Worm (Caenorhabditis elegans) whole organism, L4 larva: ENCODE data around the gene Y24F12A.1.

Source experiments
- D1046.2 ChIP-seq: fragments of 200-800 bp; sonication (Bioruptor generic); IDR thresholded peaks from 2 replicates; pipeline ENCODE4 v1.3.6; 2022; ENCODE audit warnings: missing genetic modification characterization, missing compliant biosample characterization
- F44E2.7 ChIP-seq: fragments of 200-800 bp; sonication (Bioruptor generic); IDR thresholded peaks from 2 replicates; pipeline ENCODE4 v2.1.2; 2022; ENCODE audit warnings: missing genetic modification characterization, missing compliant biosample characterization
- Y48G9A.11 ChIP-seq: fragments of 200-800 bp; sonication (Bioruptor generic); IDR thresholded peaks from 2 replicates; pipeline ENCODE4 v1.3.6; 2022; ENCODE audit warnings: missing genetic modification reagents, missing genetic modification characterization, missing compliant biosample characterization
- aha-1 ChIP-seq: fragments of 150-350 bp; peaks from one replicate; lab custom pipeline; 2014; ENCODE audit warnings: missing biosample characterization, missing genetic modification characterization
- ama-1 ChIP-seq: fragments of 150-350 bp; optimal IDR thresholded peaks from 2 replicates; lab custom pipeline; 2014; ENCODE audit warnings: inconsistent platforms, mixed read lengths
- attf-4 ChIP-seq: sonication (generic microtip); optimal IDR thresholded peaks from 3 replicates; lab custom pipeline; 2017; ENCODE audit warnings: missing biosample characterization, missing genetic modification characterization
- ceh-32 ChIP-seq: sonication (generic microtip); optimal IDR thresholded peaks from 2 replicates; lab custom pipeline; 2016; ENCODE audit warnings: mild to moderate bottlenecking, missing genetic modification characterization, missing compliant biosample characterization; ENCODE audit not compliant: poor library complexity
- ctbp-1 ChIP-seq: fragments of 200-800 bp; sonication (Bioruptor generic); IDR thresholded peaks from 2 replicates; pipeline ENCODE4 v1.3.6; 2022; ENCODE audit warnings: missing genetic modification reagents, missing genetic modification characterization, missing compliant biosample characterization
- dmd-6 ChIP-seq: fragments of 200-800 bp; sonication (Bioruptor generic); IDR thresholded peaks from 2 replicates; pipeline ENCODE4 v1.3.6; 2022; ENCODE audit warnings: missing genetic modification reagents, missing genetic modification characterization, missing compliant biosample characterization
- egl-27 ChIP-seq: sonication (generic microtip); optimal IDR thresholded peaks from 3 replicates; lab custom pipeline; 2017; ENCODE audit warnings: missing biosample characterization, missing genetic modification reagents, missing genetic modification characterization
- egl-43 ChIP-seq: fragments of 200-800 bp; sonication (Bioruptor generic); IDR thresholded peaks from 2 replicates; pipeline ENCODE4 v1.3.6; 2022; ENCODE audit warnings: missing genetic modification reagents, missing genetic modification characterization, missing compliant biosample characterization
- fos-1 ChIP-seq: fragments of 150-350 bp; optimal IDR thresholded peaks from 2 replicates; lab custom pipeline; 2014; ENCODE audit warnings: missing biosample characterization, missing genetic modification characterization
- hif-1 ChIP-seq, 2 experiments: sonication (generic microtip); optimal IDR thresholded peaks; 2 replicates each; lab custom pipeline; 2016 to 2017; ENCODE audit warnings: missing compliant biosample characterization in 2 of 2, missing genetic modification characterization in 2 of 2, missing genetic modification reagents in 2 of 2, missing genotype in 2 of 2, mild to moderate bottlenecking in 1 of 2
- hlh-11 ChIP-seq: fragments of 200-800 bp; sonication (Bioruptor generic); optimal IDR thresholded peaks from 2 replicates; lab custom pipeline; 2018; ENCODE audit warnings: mild to moderate bottlenecking, missing genetic modification characterization, missing compliant biosample characterization
- hlh-30 ChIP-seq: sonication (generic microtip); optimal IDR thresholded peaks from 2 replicates; lab custom pipeline; 2017; ENCODE audit warnings: antibody characterized with exemption, mild to moderate bottlenecking, missing genetic modification characterization, missing compliant biosample characterization; ENCODE audit not compliant: insufficient read depth
- jun-1 ChIP-seq: fragments of 150-350 bp; optimal IDR thresholded peaks from 2 replicates; lab custom pipeline; 2014; ENCODE audit warnings: missing biosample characterization, missing genetic modification reagents, missing genetic modification characterization
- lin-1 ChIP-seq: fragments of 200-800 bp; sonication (Bioruptor generic); IDR thresholded peaks from 2 replicates; pipeline ENCODE4 v1.3.6; 2022; ENCODE audit warnings: missing genetic modification reagents, missing genetic modification characterization, missing compliant biosample characterization
- lin-29 ChIP-seq: fragments of 200-800 bp; sonication (Bioruptor generic); IDR thresholded peaks from 2 replicates; pipeline ENCODE4 v1.3.6; 2022; ENCODE audit warnings: missing genetic modification reagents, missing genetic modification characterization, missing compliant biosample characterization
- lir-3 ChIP-seq: sonication (generic microtip); optimal IDR thresholded peaks from 2 replicates; lab custom pipeline; 2016; ENCODE audit warnings: mild to moderate bottlenecking, missing genetic modification characterization, missing compliant biosample characterization
- lsy-2 ChIP-seq, 2 experiments: fragments of 150-350 bp in 1 of 2; sonication (generic microtip) in 1 of 2; optimal IDR thresholded peaks; 2 replicates each; lab custom pipeline; 2014 to 2017; ENCODE audit warnings: missing biosample characterization in 2 of 2, missing genetic modification characterization in 2 of 2
- mdl-1 ChIP-seq, 2 experiments: fragments of 150-350 bp in 1 of 2; sonication (generic microtip) in 1 of 2; optimal IDR thresholded peaks; 2 replicates each; lab custom pipeline; 2014 to 2017; ENCODE audit warnings: missing biosample characterization in 2 of 2, missing genetic modification characterization in 2 of 2
- mdt-29 ChIP-seq: fragments of 200-800 bp; sonication (Bioruptor generic); IDR thresholded peaks from 2 replicates; pipeline ENCODE4 v1.3.6; 2022; ENCODE audit warnings: missing genetic modification reagents, missing genetic modification characterization, missing compliant biosample characterization
- mep-1 ChIP-seq: fragments of 150-350 bp; sonication (generic microtip); optimal IDR thresholded peaks from 3 replicates; lab custom pipeline; 2014; ENCODE audit warnings: missing biosample characterization, missing genetic modification characterization
- mes-2 ChIP-seq: sonication (generic microtip); optimal IDR thresholded peaks from 2 replicates; lab custom pipeline; 2016; ENCODE audit warnings: missing genotype, mild to moderate bottlenecking, missing genetic modification characterization, missing compliant biosample characterization; ENCODE audit not compliant: poor library complexity, severe bottlenecking
- nhr-102 ChIP-seq: sonication (generic microtip); optimal IDR thresholded peaks from 2 replicates; lab custom pipeline; 2016; ENCODE audit warnings: mild to moderate bottlenecking, missing genetic modification characterization, moderate library complexity, missing compliant biosample characterization
- nhr-237 ChIP-seq: sonication (generic microtip); optimal IDR thresholded peaks from 2 replicates; lab custom pipeline; 2017; ENCODE audit warnings: missing biosample characterization, missing genetic modification characterization
- nhr-28 ChIP-seq: fragments of 150-350 bp; optimal IDR thresholded peaks from 2 replicates; lab custom pipeline; 2014; ENCODE audit warnings: missing biosample characterization, missing genetic modification characterization
- nhr-77 ChIP-seq: fragments of 150-350 bp; optimal IDR thresholded peaks from 2 replicates; lab custom pipeline; 2014; ENCODE audit warnings: missing biosample characterization, missing genetic modification characterization
- php-3 ChIP-seq: fragments of 200-800 bp; sonication (Bioruptor generic); IDR thresholded peaks from 2 replicates; pipeline ENCODE4 v1.3.6; 2022; ENCODE audit warnings: missing genetic modification reagents, missing genetic modification characterization, missing compliant biosample characterization
- pqm-1 ChIP-seq: sonication (generic microtip); optimal IDR thresholded peaks from 2 replicates; lab custom pipeline; 2017; ENCODE audit warnings: missing biosample characterization, missing genetic modification characterization
- saeg-2 ChIP-seq: fragments of 200-800 bp; sonication (Bioruptor generic); IDR thresholded peaks from 2 replicates; pipeline ENCODE4 v1.3.6; 2022; ENCODE audit warnings: missing genetic modification reagents, missing genetic modification characterization, missing compliant biosample characterization
- sdz-12 ChIP-seq: fragments of 200-800 bp; sonication (Bioruptor generic); optimal IDR thresholded peaks from 2 replicates; lab custom pipeline; 2018; ENCODE audit warnings: mild to moderate bottlenecking, missing genetic modification characterization, missing compliant biosample characterization
- spr-1 ChIP-seq: sonication (generic microtip); optimal IDR thresholded peaks from 2 replicates; lab custom pipeline; 2016; ENCODE audit warnings: mild to moderate bottlenecking, missing genetic modification characterization, missing compliant biosample characterization
- tag-97 ChIP-seq: fragments of 200-800 bp; sonication (Bioruptor generic); IDR thresholded peaks from 2 replicates; pipeline ENCODE4 v1.3.6; 2022; ENCODE audit warnings: missing genetic modification characterization, missing compliant biosample characterization
- unc-130 ChIP-seq: sonication (generic microtip); optimal IDR thresholded peaks from 2 replicates; lab custom pipeline; 2016; ENCODE audit warnings: missing genetic modification reagents, missing genetic modification characterization, missing compliant biosample characterization
- unc-62 ChIP-seq, 3 experiments: fragments of 150-350 bp in 1 of 3; sonication (generic microtip); optimal IDR thresholded peaks in 2 of 3; peaks in 1 of 3; 1 replicate in 1 of 3; 2 replicates in 2 of 3; lab custom pipeline; 2014 to 2017; ENCODE audit warnings: missing biosample characterization in 3 of 3, missing genetic modification characterization in 3 of 3, missing genetic modification reagents in 3 of 3, missing genotype in 1 of 3
- zag-1 ChIP-seq: fragments of 150-350 bp; optimal IDR thresholded peaks from 2 replicates; lab custom pipeline; 2014; ENCODE audit warnings: missing biosample characterization, missing genetic modification characterization

Gene Y24F12A.1

DNA sequence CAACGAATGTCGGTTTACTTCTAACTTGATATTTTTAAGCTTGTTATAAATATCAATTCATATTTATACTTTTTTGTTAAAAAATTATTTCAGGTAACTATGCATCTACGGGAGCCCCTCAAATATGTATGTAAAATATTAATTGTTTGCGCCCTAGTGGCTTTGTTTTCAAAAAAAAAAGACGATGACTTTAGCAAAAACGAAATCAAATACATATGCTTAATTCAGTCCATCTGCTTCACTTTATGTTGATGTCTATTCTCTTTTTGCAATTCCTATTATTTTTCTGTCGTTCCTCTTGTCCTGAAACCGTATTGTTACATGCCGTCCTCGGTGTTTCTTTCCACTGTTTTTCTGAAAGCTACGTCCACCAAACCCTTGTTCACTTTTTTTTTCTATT lies 35.3 kb upstream of the Y24F12A.1 start:
- peak; percentile 3 for TF ChIP-seq aha-1 (tag; lab: Kevin White, UChicago)
- no peak for TF ChIP-seq php-3 (GFP tag; lab: Robert Waterston, UW)
- no peak for TF ChIP-seq nhr-102 (tag; lab: Kevin White, UChicago)
- TF ChIP-seq D1046.2 (GFP tag; lab: Robert Waterston, UW), result no peak
- no peak for TF ChIP-seq sdz-12 (GFP tag; lab: Kevin White, UChicago)
- no peak for TF ChIP-seq mes-2 (tag; lab: Kevin White, UChicago)
- no peak for TF ChIP-seq ama-1
- TF ChIP-seq tag-97 (GFP tag; lab: Robert Waterston, UW), result no peak
- no peak for TF ChIP-seq Y48G9A.11 (GFP tag; lab: Robert Waterston, UW)
- TF ChIP-seq, all 104 proteins: peak for 1

DNA sequence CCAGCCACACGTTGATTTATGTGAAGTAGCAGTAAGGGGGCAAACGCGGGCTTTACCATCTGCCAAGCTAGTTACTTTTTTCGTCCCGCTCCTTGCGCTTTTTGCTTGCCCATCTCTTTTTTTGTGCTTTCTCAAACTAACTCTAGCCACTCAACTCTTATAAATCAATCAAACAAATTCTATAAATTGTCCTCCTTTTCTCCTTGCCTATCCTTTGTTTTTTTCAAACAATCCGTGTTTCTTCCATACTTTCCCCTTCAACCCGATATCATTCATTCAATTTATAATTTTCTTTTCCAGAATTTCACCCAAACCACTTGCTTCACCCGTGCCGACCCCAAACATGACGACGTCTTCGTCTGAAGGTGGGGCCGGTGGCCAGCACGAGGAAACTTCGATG lies 34.9 kb upstream of the Y24F12A.1 start, which contains the start of gene srgp-1:
srgp-1 (plus strand) TSS at position 301 of the 400 bp plus-strand sequence.
- no peak for TF ChIP-seq ceh-32
- no peak for TF ChIP-seq ama-1
- no peak for TF ChIP-seq dmd-6 (GFP tag; lab: Robert Waterston, UW)
- TF ChIP-seq mdl-1 (tag; optimal IDR thresholded peaks at IDR 0.05; lab: Kevin White, UChicago), result no peak
- TF ChIP-seq lin-29 (GFP tag; lab: Robert Waterston, UW), result no peak
- TF ChIP-seq mdt-29 (GFP tag; lab: Robert Waterston, UW), result no peak
- TF ChIP-seq nhr-102 (tag; lab: Kevin White, UChicago), result no peak
- no peak for TF ChIP-seq sdz-12 (GFP tag; lab: Kevin White, UChicago)
- TF ChIP-seq lsy-2 (tag; optimal IDR thresholded peaks at IDR 0.05; lab: Kevin White, UChicago), result no peak
- no peak for TF ChIP-seq saeg-2 (GFP tag; lab: Robert Waterston, UW)
- no peak for TF ChIP-seq hlh-11
- TF ChIP-seq unc-130 (GFP tag; lab: Kevin White, UChicago), result no peak
- TF ChIP-seq pqm-1, result no peak
- TF ChIP-seq fos-1 (tag; lab: Kevin White, UChicago), result no peak
- TF ChIP-seq ctbp-1 (GFP tag; lab: Robert Waterston, UW), result no peak
- TF ChIP-seq F44E2.7 (GFP tag; lab: Robert Waterston, UW), result no peak
- TF ChIP-seq jun-1, result no peak
- TF ChIP-seq nhr-28 (tag; lab: Kevin White, UChicago), result no peak
- TF ChIP-seq zag-1 (tag; lab: Kevin White, UChicago), result no peak
- no peak for TF ChIP-seq lir-3 (tag; lab: Kevin White, UChicago)

DNA sequence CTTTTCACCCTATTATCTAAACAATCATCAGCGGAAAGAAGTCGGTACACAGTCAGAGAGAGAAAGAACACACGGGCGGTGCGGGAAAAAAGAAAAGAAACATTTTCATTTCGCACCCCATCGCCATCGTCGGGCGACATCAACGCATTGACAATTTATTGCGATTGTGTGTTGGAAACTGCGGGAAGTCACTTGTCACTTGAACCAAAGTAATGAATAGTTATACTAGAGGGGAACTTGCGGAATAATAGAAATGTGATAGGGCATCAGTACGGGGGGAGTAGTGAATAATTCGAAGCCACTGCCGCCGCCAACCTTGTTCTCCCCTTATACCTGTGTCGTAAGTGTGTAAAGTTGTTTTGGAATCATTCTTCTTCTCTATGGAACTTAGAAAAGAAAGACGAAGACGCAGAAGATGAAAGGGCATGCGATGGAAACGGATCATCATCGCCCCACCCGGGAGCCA lies 33.6 kb upstream of the Y24F12A.1 start:
- TF ChIP-seq unc-62 (GFP tag; optimal IDR thresholded peaks at IDR 0.05 in 1 of 2; lab: Kevin White, UChicago), result peak in 1 of 2 experiments; percentile 97
- no peak for TF ChIP-seq unc-62 (tag; optimal IDR thresholded peaks at IDR 0.05; lab: Kevin White, UChicago)
- TF ChIP-seq nhr-237, result no peak
- TF ChIP-seq mep-1 (tag; lab: Kevin White, UChicago), result peak; percentile 22
- peak; percentile 2 for TF ChIP-seq hlh-30 (tag; lab: Kevin White, UChicago)
- TF ChIP-seq unc-130 (GFP tag; lab: Kevin White, UChicago), result no peak
- 0 out of 2 replicates have a peak, but pooled peaks have one; percentile 23 for TF ChIP-seq egl-43 (GFP tag; lab: Robert Waterston, UW)
- no peak for TF ChIP-seq hif-1 (tag; optimal IDR thresholded peaks at IDR 0.05; lab: Kevin White, UChicago)
- TF ChIP-seq tag-97 (GFP tag; lab: Robert Waterston, UW), result no peak
- TF ChIP-seq lin-1 (GFP tag; lab: Robert Waterston, UW), result no peak
- TF ChIP-seq attf-4 (tag; lab: Kevin White, UChicago), result no peak
- peak; percentile 18 for TF ChIP-seq mes-2 (tag; lab: Kevin White, UChicago)
- TF ChIP-seq aha-1 (tag; lab: Kevin White, UChicago), result peak; percentile 88
- no peak for TF ChIP-seq nhr-77 (tag; lab: Kevin White, UChicago)
- no peak for TF ChIP-seq spr-1 (tag; lab: Kevin White, UChicago)
- no peak for TF ChIP-seq egl-27 (tag; lab: Kevin White, UChicago)
